Fruit fly (Drosophila melanogaster) whole organism, wandering third instar larva: ENCODE measurements around the gene Pink1.

Source experiments
- CG9705 ChIP-seq: fragments of 200-800 bp; sonication (Bioruptor generic); optimal IDR thresholded peaks from 2 replicates; lab custom pipeline; 2018; ENCODE audit warnings: missing biosample characterization, mild to moderate bottlenecking, missing genetic modification characterization
- HLH106 ChIP-seq: fragments of 200-800 bp; optimal IDR thresholded peaks from 3 replicates; lab custom pipeline; 2019; ENCODE audit warnings: missing biosample characterization, mild to moderate bottlenecking, missing genetic modification characterization, moderate library complexity
- Hr78 ChIP-seq: fragments of >200 bp; optimal IDR thresholded peaks from 2 replicates; lab custom pipeline; 2017; ENCODE audit warnings: missing biosample characterization, missing genetic modification characterization
- OdsH ChIP-seq: fragments of 200-800 bp; sonication (Bioruptor generic); optimal IDR thresholded peaks from 2 replicates; lab custom pipeline; 2016; ENCODE audit warnings: missing biosample characterization, mild to moderate bottlenecking, missing genetic modification characterization
- Sp1 ChIP-seq: fragments of 200-800 bp; sonication (Bioruptor generic); optimal IDR thresholded peaks from 3 replicates; lab custom pipeline; 2019; ENCODE audit warnings: missing biosample characterization, mild to moderate bottlenecking, missing genetic modification characterization, moderate library complexity
- br ChIP-seq: fragments of 200-800 bp; sonication (Bioruptor generic); optimal IDR thresholded peaks from 2 replicates; lab custom pipeline; 2016; ENCODE audit warnings: missing biosample characterization, missing genetic modification characterization
- h ChIP-seq: fragments of 200-800 bp; sonication (Bioruptor generic); optimal IDR thresholded peaks from 3 replicates; lab custom pipeline; 2016; ENCODE audit warnings: missing biosample characterization, mild to moderate bottlenecking, missing genetic modification characterization
- pan ChIP-seq: fragments of >200 bp; optimal IDR thresholded peaks from 2 replicates; lab custom pipeline; 2017

- TF ChIP-seq OdsH (GFP tag; lab: Kevin White, UChicago): no peak
- TF ChIP-seq CG9705 (GFP tag; lab: Kevin White, UChicago): no peak
- no peak for TF ChIP-seq HLH106
- TF ChIP-seq br (GFP tag; lab: Kevin White, UChicago): no peak
- no peak for TF ChIP-seq Sp1 (GFP tag; lab: Kevin White, UChicago)
- TF ChIP-seq pan: no peak
- TF ChIP-seq Hr78 (GFP tag; lab: Kevin White, UChicago): no peak
- no peak for TF ChIP-seq h (GFP tag; lab: Kevin White, UChicago)
Observed at dm6 chrX:6723622-6724021, 40.0 kb downstream of the Pink1 start.
